Worm (Caenorhabditis elegans): Measurements from ENCODE around the gene C03B1.6.

C03B1.6 gene

ce11 chrX:6388639-6389038 is 38.5 kb downstream of the C03B1.6 start:
- no peak for TF ChIP-seq pqm-1 (tag; optimal IDR thresholded peaks at IDR 0.05)
- TF ChIP-seq blmp-1 (tag; optimal IDR thresholded peaks at IDR 0.05): no peak

DNA sequence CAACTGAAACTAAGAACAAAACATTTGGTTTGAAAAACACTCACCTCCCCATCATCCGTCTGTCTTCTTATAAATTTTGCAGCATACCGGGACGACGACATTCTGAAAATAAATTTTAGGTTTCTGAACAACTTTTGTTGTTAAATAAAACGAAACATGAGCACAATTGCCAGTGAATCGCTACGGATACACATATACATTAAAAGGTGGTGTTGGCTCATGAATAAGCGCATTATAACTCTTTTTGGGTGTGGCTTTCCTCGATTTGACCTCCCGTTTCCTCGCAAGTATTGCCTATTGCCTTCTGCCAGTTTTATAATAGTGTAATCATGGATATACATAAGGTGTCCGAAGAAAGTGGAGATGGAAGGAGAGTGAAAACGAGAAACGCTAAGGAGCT is 41.4 kb downstream of the C03B1.6 start, which contains the start of gene igcm-2:
igcm-2 (minus strand) TSS at position 101 of the 400 bp plus-strand sequence.
- TF ChIP-seq nhr-71 (tag; optimal IDR thresholded peaks at IDR 0.05): no peak
- no peak for TF ChIP-seq egl-13 (tag; optimal IDR thresholded peaks at IDR 0.05)
- TF ChIP-seq egl-27 (tag; optimal IDR thresholded peaks at IDR 0.05): no peak
- TF ChIP-seq unc-98 (GFP tag; IDR thresholded peaks at IDR 0.05): no peak
- no peak for TF ChIP-seq zag-1 (tag; optimal IDR thresholded peaks at IDR 0.05)
- TF ChIP-seq fos-1 (tag; optimal IDR thresholded peaks at IDR 0.05): no peak
- TF ChIP-seq fkh-4 (tag; optimal IDR thresholded peaks at IDR 0.05; ENCODE audit: borderline replicate concordance): no peak
- TF ChIP-seq tbx-2 (tag; optimal IDR thresholded peaks at IDR 0.05): no peak

- TF ChIP-seq nhr-85 (tag) (no peak), nhr-77 (tag; optimal IDR thresholded peaks at IDR 0.05) (no peak), vab-15 (tag; optimal IDR thresholded peaks at IDR 0.05) (no peak), lin-14 (GFP tag; optimal IDR thresholded peaks at IDR 0.05) (peak; percentile 49), ces-1 (GFP tag; optimal IDR thresholded peaks at IDR 0.05) (no peak), rnt-1 (tag; optimal IDR thresholded peaks at IDR 0.05) (peak; percentile 57), ceh-88 (GFP tag; IDR thresholded peaks at IDR 0.05) (no peak), nhr-71 (tag; optimal IDR thresholded peaks at IDR 0.05) (peak; percentile 17), snu-23 (GFP tag; optimal IDR thresholded peaks at IDR 0.05) (no peak), alr-1 (tag; optimal IDR thresholded peaks at IDR 0.05; ENCODE audit: borderline replicate concordance) (no peak), ets-5 (GFP tag; IDR thresholded peaks at IDR 0.05) (no peak), lin-13 (GFP tag; optimal IDR thresholded peaks at IDR 0.05) (no peak)
Observed at ce11 chrX:6399450-6399849, 49.3 kb downstream of the C03B1.6 start.
